Worm (Caenorhabditis elegans): Measurements from ENCODE around the gene Y59H11AR.4.

Y59H11AR.4 gene

ce11 chrIV:8620102-8620733 lies 19.7 kb upstream of the Y59H11AR.4 start, which contains the start of gene lin-49 (continued):
- TF ChIP-seq dpl-1 (GFP tag; optimal IDR thresholded peaks at IDR 0.05), result peak; percentile 40
- TF ChIP-seq nhr-25 (tag; optimal IDR thresholded peaks at IDR 0.05; ENCODE audit: borderline replicate concordance, insufficient read depth), result peak; percentile 41
- no peak for TF ChIP-seq ama-1 (optimal IDR thresholded peaks at IDR 0.05)
- TF ChIP-seq mes-2 (tag; optimal IDR thresholded peaks at IDR 0.05; ENCODE audit: poor library complexity, severe bottlenecking), result peak; percentile 67
- TF ChIP-seq F44E2.7 (GFP tag; IDR thresholded peaks at IDR 0.05), result no peak
- TF ChIP-seq set-16 (GFP tag; IDR thresholded peaks at IDR 0.05), result no peak
- no peak for TF ChIP-seq Y75B8A.6 (GFP tag; IDR thresholded peaks at IDR 0.05)
- peak; percentile 81 for TF ChIP-seq hmg-1.1 (GFP tag; IDR thresholded peaks at IDR 0.05)
- no peak for TF ChIP-seq ceh-28 (tag; optimal IDR thresholded peaks at IDR 0.05)
- TF ChIP-seq hlh-30 (tag; optimal IDR thresholded peaks at IDR 0.05; ENCODE audit: insufficient read depth), result peak; percentile 97
- peak in 1 of 2 experiments; percentile 10 for TF ChIP-seq unc-62 (GFP tag; optimal IDR thresholded peaks at IDR 0.05 in 1 of 2)
- TF ChIP-seq unc-62 (tag; optimal IDR thresholded peaks at IDR 0.05), result no peak
- TF ChIP-seq spr-1 (tag; optimal IDR thresholded peaks at IDR 0.05), result no peak
- TF ChIP-seq nhr-77 (tag; optimal IDR thresholded peaks at IDR 0.05), result peak; percentile 62
- 0 out of 2 replicates have a peak, but pooled peaks have one; percentile 11 for TF ChIP-seq arid-1 (GFP tag; conservative IDR thresholded peaks at IDR 0.05)
- TF ChIP-seq skn-1 (tag; optimal IDR thresholded peaks at IDR 0.05), result no peak
- TF ChIP-seq egl-43 (GFP tag; IDR thresholded peaks at IDR 0.05), result no peak
- TF ChIP-seq T20F7.1 (GFP tag; optimal IDR thresholded peaks at IDR 0.05), result peak; percentile 58
- peak; percentile 87 for TF ChIP-seq dve-1 (tag; optimal IDR thresholded peaks at IDR 0.05; ENCODE audit: insufficient read depth)
- peak; percentile 88 for TF ChIP-seq mep-1 (tag; optimal IDR thresholded peaks at IDR 0.05)
- TF ChIP-seq ceh-82 (tag; optimal IDR thresholded peaks at IDR 0.05), result no peak
- no peak for TF ChIP-seq php-3 (GFP tag; IDR thresholded peaks at IDR 0.05)
- TF ChIP-seq lsy-2 (tag; optimal IDR thresholded peaks at IDR 0.05), result peak; percentile 43 to 82
- TF ChIP-seq ceh-20 (GFP tag; IDR thresholded peaks at IDR 0.05), result no peak
- TF ChIP-seq unc-130 (GFP tag; optimal IDR thresholded peaks at IDR 0.05), result no peak
- no peak for TF ChIP-seq gei-8 (GFP tag; optimal IDR thresholded peaks at IDR 0.05)
- TF ChIP-seq R02D3.7 (tag; optimal IDR thresholded peaks at IDR 0.05), result no peak
- peak; percentile 9 to 83 for TF ChIP-seq mdl-1 (tag; optimal IDR thresholded peaks at IDR 0.05)

ce11 chrIV:8618698-8619097 lies 18.1 kb upstream of the Y59H11AR.4 start, which contains the start of gene F42A9.8:
TSS of gene F42A9.8 (minus strand) at chrIV:8618785.
- TF ChIP-seq lin-38 (GFP tag; IDR thresholded peaks at IDR 0.05) (peak; percentile 56), dmd-8 (GFP tag; IDR thresholded peaks at IDR 0.05) (no peak), zip-2 (tag; optimal IDR thresholded peaks at IDR 0.05) (no peak)

ce11 chrIV:8617047-8617446 lies 16.5 kb upstream of the Y59H11AR.4 start, which contains the start of the genes F42A9.7 and F42A9.3:
TSS of gene F42A9.7 (minus strand) at chrIV:8617147.
TSS of gene F42A9.3 (plus strand) at chrIV:8617260.
- TF ChIP-seq daf-8 (GFP tag; IDR thresholded peaks at IDR 0.05) (no peak), nhr-10 (tag; optimal IDR thresholded peaks at IDR 0.05) (no peak), dmd-8 (GFP tag; IDR thresholded peaks at IDR 0.05) (no peak), aha-1 (tag) (no peak), Y75B8A.6 (GFP tag; IDR thresholded peaks at IDR 0.05) (no peak), mdl-1 (tag; optimal IDR thresholded peaks at IDR 0.05) (no peak), ztf-11 (tag; optimal IDR thresholded peaks at IDR 0.05) (no peak), cey-2 (tag; optimal IDR thresholded peaks at IDR 0.05; ENCODE audit: borderline replicate concordance, insufficient read depth) (no peak), nhr-76 (tag; optimal IDR thresholded peaks at IDR 0.05) (no peak), madf-9 (GFP tag; conservative IDR thresholded peaks at IDR 0.05) (no peak), fkh-10 (GFP tag; optimal IDR thresholded peaks at IDR 0.05) (no peak), nhr-11 (tag; optimal IDR thresholded peaks at IDR 0.05) (no peak), daf-19 (GFP tag; conservative IDR thresholded peaks at IDR 0.05) (no peak), F37D6.2 (tag; optimal IDR thresholded peaks at IDR 0.05) (no peak), F10B5.3 (tag; optimal IDR thresholded peaks at IDR 0.05) (no peak)

Data from whole organism, L4 larva.